Worm (Caenorhabditis elegans) whole organism, late embryonic: Measurements from ENCODE around the gene nhr-72.

ENCODE experiments used
- fkh-10 ChIP-seq: fragments of 150-350 bp; optimal IDR thresholded peaks from 2 replicates; lab custom pipeline; 2014; ENCODE audit warnings: missing biosample characterization, missing genetic modification reagents, missing genetic modification characterization
- sox-2 ChIP-seq: fragments of 200-800 bp; sonication (Bioruptor generic); IDR thresholded peaks from 2 replicates; pipeline ENCODE4 v1.3.6; 2022; ENCODE audit warnings: missing genetic modification reagents, missing genetic modification characterization, missing compliant biosample characterization

ce11 chrII:3896920-3897319 lies 46.4 kb upstream of the nhr-72 start:
- TF ChIP-seq fkh-10 (GFP tag; lab: Kevin White, UChicago) (no peak), sox-2 (GFP tag; lab: Robert Waterston, UW) (peak; percentile 61)
